Fruit fly (Drosophila melanogaster): Measurements from ENCODE around the gene Or19b.

- TF ChIP-seq brk (GFP tag; optimal IDR thresholded peaks at IDR 0.05) (no peak), Dfd (GFP tag; optimal IDR thresholded peaks at IDR 0.05) (no peak), CG32264 (GFP tag; optimal IDR thresholded peaks at IDR 0.05) (no peak), Hnf4 (GFP tag; optimal IDR thresholded peaks at IDR 0.05) (no peak), dsf (GFP tag; optimal IDR thresholded peaks at IDR 0.05; ENCODE audit: borderline replicate concordance) (no peak), lola (GFP tag; optimal IDR thresholded peaks at IDR 0.05) (no peak), ey (GFP tag; optimal IDR thresholded peaks at IDR 0.05) (no peak)
Measured at dm6 chrX:20050994-20051393, 43.2 kb upstream of the Or19b start, which contains the start of gene CG9570.
